Worm (Caenorhabditis elegans): ENCODE data around the gene fipr-7.

fipr-7 gene

DNA sequence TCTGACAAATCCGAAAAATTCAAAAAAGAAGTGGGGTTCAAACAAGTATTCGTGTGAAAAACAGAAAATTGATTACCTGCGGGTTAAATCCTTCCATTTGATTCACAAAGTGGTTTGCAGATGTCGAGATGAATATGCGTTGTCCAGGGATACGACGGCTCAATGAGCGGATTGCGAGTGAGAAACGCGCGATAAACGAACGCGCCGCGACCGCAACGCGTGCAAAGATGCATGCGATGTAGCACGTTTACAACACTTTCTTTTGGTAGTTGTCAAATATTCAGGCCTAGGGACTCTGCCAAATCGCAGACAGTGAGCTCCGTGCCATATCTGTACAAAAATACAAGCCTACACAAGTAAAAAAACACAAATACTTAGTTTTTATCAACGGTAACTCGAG lies 9.0 kb downstream of the fipr-7 start, which contains the start of gene fubl-1:
Gene fubl-1 (minus strand): TSS at position 202 of the 400 bp plus-strand sequence.
- TF ChIP-seq tab-1 (GFP tag; IDR thresholded peaks at IDR 0.05) = 0 out of 2 replicates have a peak, but pooled peaks have one; percentile 46
- no peak for TF ChIP-seq ref-1 (GFP tag; conservative IDR thresholded peaks at IDR 0.05)

- TF ChIP-seq tab-1 (GFP tag; IDR thresholded peaks at IDR 0.05) = no peak
- no peak for TF ChIP-seq ztf-29 (GFP tag; IDR thresholded peaks at IDR 0.05)
- no peak for TF ChIP-seq flt-1 (GFP tag; IDR thresholded peaks at IDR 0.05)
- TF ChIP-seq cog-1 (tag; optimal IDR thresholded peaks at IDR 0.05) = no peak
- TF ChIP-seq med-1 (GFP tag; optimal IDR thresholded peaks at IDR 0.05; ENCODE audit: insufficient read depth) = no peak
- no peak for TF ChIP-seq ref-1 (GFP tag; conservative IDR thresholded peaks at IDR 0.05)
- no peak for TF ChIP-seq klf-2 (GFP tag; conservative IDR thresholded peaks at IDR 0.05)
- TF ChIP-seq T22C8.4 (GFP tag; IDR thresholded peaks at IDR 0.05) = no peak
- no peak for TF ChIP-seq ztf-23 (GFP tag; IDR thresholded peaks at IDR 0.05)
These were observed 10.2 kb downstream of the fipr-7 start, which contains the start of gene fipr-8 for ce11 chrV:10239861-10240260. fipr-8 (minus strand) TSS chrV:10239961.

ce11 chrV:10241121-10241803 lies 11.6 kb downstream of the fipr-7 start, which contains the start of the genes C12D8.21 and col-148:
C12D8.21 (minus strand) TSS chrV:10241188.
col-148 (plus strand) TSS chrV:10241753.
- TF ChIP-seq ztf-29 (GFP tag; IDR thresholded peaks at IDR 0.05) = no peak
- no peak for TF ChIP-seq ref-1 (GFP tag; conservative IDR thresholded peaks at IDR 0.05)
- no peak for TF ChIP-seq tab-1 (GFP tag; IDR thresholded peaks at IDR 0.05)
- no peak for TF ChIP-seq flt-1 (GFP tag; IDR thresholded peaks at IDR 0.05)
- TF ChIP-seq ztf-23 (GFP tag; IDR thresholded peaks at IDR 0.05) = no peak
- TF ChIP-seq med-1 (GFP tag; optimal IDR thresholded peaks at IDR 0.05; ENCODE audit: insufficient read depth) = no peak
- no peak for TF ChIP-seq T22C8.4 (GFP tag; IDR thresholded peaks at IDR 0.05)
- TF ChIP-seq cog-1 (tag; optimal IDR thresholded peaks at IDR 0.05) = no peak
- TF ChIP-seq klf-2 (GFP tag; conservative IDR thresholded peaks at IDR 0.05) = no peak

ce11 chrV:10243105-10243504 lies 13.5 kb downstream of the fipr-7 start, which contains the start of gene C12D8.9:
C12D8.9 (minus strand) TSS chrV:10243205.
- TF ChIP-seq ztf-23 (GFP tag; IDR thresholded peaks at IDR 0.05) = no peak
- no peak for TF ChIP-seq flt-1 (GFP tag; IDR thresholded peaks at IDR 0.05)
- TF ChIP-seq med-1 (GFP tag; optimal IDR thresholded peaks at IDR 0.05; ENCODE audit: insufficient read depth) = no peak
- TF ChIP-seq T22C8.4 (GFP tag; IDR thresholded peaks at IDR 0.05) = no peak
- TF ChIP-seq klf-2 (GFP tag; conservative IDR thresholded peaks at IDR 0.05) = no peak
- TF ChIP-seq ztf-29 (GFP tag; IDR thresholded peaks at IDR 0.05) = no peak
- no peak for TF ChIP-seq tab-1 (GFP tag; IDR thresholded peaks at IDR 0.05)
- TF ChIP-seq cog-1 (tag; optimal IDR thresholded peaks at IDR 0.05) = no peak
- no peak for TF ChIP-seq ref-1 (GFP tag; conservative IDR thresholded peaks at IDR 0.05)

DNA sequence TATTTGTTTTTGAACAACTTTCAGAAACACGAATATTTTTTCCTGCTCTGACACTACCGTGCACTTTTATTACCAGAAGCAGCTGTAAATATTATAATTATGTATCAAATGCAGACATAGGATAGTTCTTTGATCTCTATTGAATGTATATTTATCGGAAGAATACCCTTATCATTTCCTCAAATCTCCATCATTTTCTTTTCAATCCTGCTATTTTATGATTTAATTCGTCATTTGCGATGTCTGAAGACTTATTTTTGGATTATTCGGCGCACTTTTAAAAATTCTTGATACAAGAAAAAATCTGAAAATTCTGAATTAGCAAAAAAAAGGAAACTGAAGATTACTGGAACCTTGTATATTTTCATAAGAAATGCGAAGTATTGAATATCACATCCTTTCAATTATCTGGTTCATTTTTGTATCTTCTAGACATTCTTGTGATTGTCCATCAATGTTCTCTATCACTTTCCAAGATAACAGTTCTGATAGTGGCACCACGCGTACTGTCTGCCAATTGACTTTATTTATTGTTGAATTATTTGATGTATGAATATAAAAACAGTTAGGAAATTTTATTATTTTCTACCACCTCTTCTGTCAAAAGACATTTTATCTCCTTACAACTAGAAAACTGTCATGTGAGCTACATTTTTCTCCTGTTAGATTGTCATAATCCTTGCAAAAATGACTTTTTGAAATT lies 14.5 kb downstream of the fipr-7 start:
- TF ChIP-seq klf-2 (GFP tag; conservative IDR thresholded peaks at IDR 0.05) = no peak
- no peak for TF ChIP-seq ref-1 (GFP tag; conservative IDR thresholded peaks at IDR 0.05)
- no peak for TF ChIP-seq med-1 (GFP tag; optimal IDR thresholded peaks at IDR 0.05; ENCODE audit: insufficient read depth)
- TF ChIP-seq ztf-29 (GFP tag; IDR thresholded peaks at IDR 0.05) = no peak
- no peak for TF ChIP-seq flt-1 (GFP tag; IDR thresholded peaks at IDR 0.05)
- TF ChIP-seq ztf-23 (GFP tag; IDR thresholded peaks at IDR 0.05) = no peak
- no peak for TF ChIP-seq T22C8.4 (GFP tag; IDR thresholded peaks at IDR 0.05)
- TF ChIP-seq cog-1 (tag; optimal IDR thresholded peaks at IDR 0.05) = no peak
- no peak for TF ChIP-seq tab-1 (GFP tag; IDR thresholded peaks at IDR 0.05)

DNA sequence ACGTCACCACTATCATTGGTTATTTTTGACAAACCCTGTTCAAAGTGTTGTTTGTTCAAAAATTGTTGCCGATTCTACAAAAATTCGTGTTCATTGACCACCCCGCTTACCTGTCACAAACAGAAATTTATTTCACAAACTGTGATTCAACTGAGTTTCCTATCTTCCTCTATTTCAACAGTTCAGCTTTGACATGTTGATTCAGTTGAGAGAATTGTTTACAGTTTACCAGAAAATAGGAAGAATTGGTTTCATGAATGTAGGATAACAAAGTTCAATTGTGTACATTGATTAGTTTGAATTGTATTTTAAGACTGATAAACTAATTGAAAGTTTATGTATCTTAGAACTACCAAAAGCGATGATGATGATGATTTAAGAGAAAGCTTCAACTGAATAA lies 16.0 kb downstream of the fipr-7 start:
- no peak for TF ChIP-seq T22C8.4 (GFP tag; IDR thresholded peaks at IDR 0.05)
- no peak for TF ChIP-seq ref-1 (GFP tag; conservative IDR thresholded peaks at IDR 0.05)
- TF ChIP-seq cog-1 (tag; optimal IDR thresholded peaks at IDR 0.05) = no peak
- TF ChIP-seq tab-1 (GFP tag; IDR thresholded peaks at IDR 0.05) = no peak
- no peak for TF ChIP-seq med-1 (GFP tag; optimal IDR thresholded peaks at IDR 0.05; ENCODE audit: insufficient read depth)
- TF ChIP-seq ztf-29 (GFP tag; IDR thresholded peaks at IDR 0.05) = no peak
- TF ChIP-seq ztf-23 (GFP tag; IDR thresholded peaks at IDR 0.05) = no peak
- TF ChIP-seq klf-2 (GFP tag; conservative IDR thresholded peaks at IDR 0.05) = no peak
- no peak for TF ChIP-seq flt-1 (GFP tag; IDR thresholded peaks at IDR 0.05)

DNA sequence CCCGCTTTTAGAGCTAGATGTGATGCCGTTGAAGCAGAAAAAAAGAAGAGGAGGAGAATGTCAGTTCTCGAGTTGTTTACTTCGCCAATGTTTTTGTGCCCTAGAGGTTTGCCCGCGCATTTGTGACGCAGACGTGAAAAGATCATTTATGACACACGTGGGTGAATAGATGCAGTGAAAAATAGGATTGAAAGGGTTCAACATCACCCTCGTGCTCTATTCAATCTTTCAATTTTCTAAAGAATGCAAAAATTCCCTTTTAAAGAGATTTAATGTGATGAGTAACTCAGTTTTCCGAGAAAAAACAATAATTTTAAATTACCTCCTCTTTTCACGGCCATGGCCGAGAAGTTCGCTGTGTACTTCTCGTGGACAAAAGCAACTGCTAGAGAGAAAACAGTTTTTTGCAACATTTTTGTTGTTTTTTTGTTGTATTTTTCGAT lies 16.8 kb downstream of the fipr-7 start:
- no peak for TF ChIP-seq flt-1 (GFP tag; IDR thresholded peaks at IDR 0.05)
- no peak for TF ChIP-seq T22C8.4 (GFP tag; IDR thresholded peaks at IDR 0.05)
- TF ChIP-seq ztf-23 (GFP tag; IDR thresholded peaks at IDR 0.05) = no peak
- TF ChIP-seq klf-2 (GFP tag; conservative IDR thresholded peaks at IDR 0.05) = no peak
- TF ChIP-seq med-1 (GFP tag; optimal IDR thresholded peaks at IDR 0.05; ENCODE audit: insufficient read depth) = no peak
- TF ChIP-seq ref-1 (GFP tag; conservative IDR thresholded peaks at IDR 0.05) = no peak
- no peak for TF ChIP-seq tab-1 (GFP tag; IDR thresholded peaks at IDR 0.05)
- no peak for TF ChIP-seq ztf-29 (GFP tag; IDR thresholded peaks at IDR 0.05)
- TF ChIP-seq cog-1 (tag; optimal IDR thresholded peaks at IDR 0.05) = no peak

ce11 chrV:10246967-10247366 lies 17.3 kb downstream of the fipr-7 start:
- TF ChIP-seq flt-1 (GFP tag; IDR thresholded peaks at IDR 0.05) = no peak
- no peak for TF ChIP-seq tab-1 (GFP tag; IDR thresholded peaks at IDR 0.05)
- TF ChIP-seq ref-1 (GFP tag; conservative IDR thresholded peaks at IDR 0.05) = no peak
- no peak for TF ChIP-seq ztf-29 (GFP tag; IDR thresholded peaks at IDR 0.05)
- no peak for TF ChIP-seq cog-1 (tag; optimal IDR thresholded peaks at IDR 0.05)
- no peak for TF ChIP-seq T22C8.4 (GFP tag; IDR thresholded peaks at IDR 0.05)
- TF ChIP-seq ztf-23 (GFP tag; IDR thresholded peaks at IDR 0.05) = no peak
- no peak for TF ChIP-seq med-1 (GFP tag; optimal IDR thresholded peaks at IDR 0.05; ENCODE audit: insufficient read depth)
- TF ChIP-seq klf-2 (GFP tag; conservative IDR thresholded peaks at IDR 0.05) = no peak

ce11 chrV:10247673-10248239 lies 18.1 kb downstream of the fipr-7 start:
- no peak for TF ChIP-seq cog-1 (tag; optimal IDR thresholded peaks at IDR 0.05)
- no peak for TF ChIP-seq ref-1 (GFP tag; conservative IDR thresholded peaks at IDR 0.05)
- TF ChIP-seq ztf-23 (GFP tag; IDR thresholded peaks at IDR 0.05) = no peak
- no peak for TF ChIP-seq tab-1 (GFP tag; IDR thresholded peaks at IDR 0.05)

Data from whole organism, midembryonic.